Worm (Caenorhabditis elegans) whole organism, young adult: ENCODE data around the gene T05A8.6.

Source experiments
- F22D6.2 ChIP-seq: sonication (generic microtip); optimal IDR thresholded peaks from 2 replicates; lab custom pipeline; 2016; ENCODE audit warnings: mild to moderate bottlenecking, missing genetic modification characterization, missing compliant biosample characterization
- F55B11.4 ChIP-seq: sonication (generic microtip); optimal IDR thresholded peaks from 2 replicates; lab custom pipeline; 2016; ENCODE audit warnings: missing compliant biosample characterization, missing genetic modification characterization, borderline replicate concordance; ENCODE audit not compliant: insufficient read depth
- F57A8.1 ChIP-seq: fragments of 200-800 bp; sonication (Bioruptor generic); optimal IDR thresholded peaks from 2 replicates; lab custom pipeline; 2018; ENCODE audit warnings: mild to moderate bottlenecking, missing genetic modification characterization, moderate library complexity, missing compliant biosample characterization
- F57C9.4 ChIP-seq: sonication (generic microtip); optimal IDR thresholded peaks from 2 replicates; lab custom pipeline; 2017; ENCODE audit warnings: mild to moderate bottlenecking, missing genetic modification characterization, missing compliant biosample characterization
- K12H6.12 ChIP-seq: fragments of 200-800 bp; sonication (Bioruptor generic); optimal IDR thresholded peaks from 2 replicates; lab custom pipeline; 2018; ENCODE audit warnings: mild to moderate bottlenecking, missing genetic modification characterization, missing compliant biosample characterization
- T26A5.8 ChIP-seq: sonication (generic microtip); optimal IDR thresholded peaks from 2 replicates; lab custom pipeline; 2016; ENCODE audit warnings: missing genetic modification characterization, missing compliant biosample characterization
- Y53F4B.3 ChIP-seq: fragments of 200-800 bp; sonication (Bioruptor generic); IDR thresholded peaks from 2 replicates; pipeline ENCODE4 v1.3.6; 2022; ENCODE audit warnings: missing genetic modification reagents, missing genetic modification characterization, missing compliant biosample characterization
- Y79H2A.3 ChIP-seq: fragments of 200-800 bp; sonication (Bioruptor generic); conservative IDR thresholded peaks from 2 replicates; pipeline ENCODE4 v1.3.6; 2022; ENCODE audit warnings: missing genetic modification reagents, missing genetic modification characterization, missing compliant biosample characterization
- Y95B8A.8 ChIP-seq: fragments of 200-800 bp; sonication (Bioruptor generic); IDR thresholded peaks from 2 replicates; pipeline ENCODE4 v1.3.6; 2022; ENCODE audit warnings: missing genetic modification reagents, missing genetic modification characterization, missing compliant biosample characterization
- ZK185.1 ChIP-seq: sonication (generic microtip); optimal IDR thresholded peaks from 2 replicates; lab custom pipeline; 2016; ENCODE audit warnings: mild to moderate bottlenecking, missing genetic modification characterization, missing compliant biosample characterization; ENCODE audit not compliant: poor library complexity, severe bottlenecking
- akir-1 ChIP-seq: fragments of 200-800 bp; sonication (Bioruptor generic); optimal IDR thresholded peaks from 2 replicates; lab custom pipeline; 2018; ENCODE audit warnings: mild to moderate bottlenecking, missing genetic modification characterization, moderate library complexity, missing compliant biosample characterization
- aptf-2 ChIP-seq: fragments of 200-800 bp; sonication (Bioruptor generic); conservative IDR thresholded peaks from 2 replicates; pipeline ENCODE4 v1.3.6; 2022; ENCODE audit warnings: missing genetic modification reagents, missing genetic modification characterization, missing compliant biosample characterization
- attf-3 ChIP-seq: fragments of 200-800 bp; sonication (Bioruptor generic); conservative IDR thresholded peaks from 2 replicates; pipeline ENCODE4 v1.3.6; 2022; ENCODE audit warnings: missing genetic modification reagents, missing genetic modification characterization, missing compliant biosample characterization
- attf-5 ChIP-seq: fragments of 200-800 bp; sonication (Bioruptor generic); optimal IDR thresholded peaks from 2 replicates; lab custom pipeline; 2018; ENCODE audit warnings: mild to moderate bottlenecking, missing genetic modification characterization, missing compliant biosample characterization
- bed-2 ChIP-seq: fragments of 200-800 bp; sonication (Bioruptor generic); IDR thresholded peaks from 2 replicates; pipeline ENCODE4 v1.3.6; 2022; ENCODE audit warnings: missing genetic modification reagents, missing genetic modification characterization, missing compliant biosample characterization
- ceh-27 ChIP-seq: fragments of 200-800 bp; sonication (Bioruptor generic); optimal IDR thresholded peaks from 2 replicates; lab custom pipeline; 2018; ENCODE audit warnings: mild to moderate bottlenecking, missing genetic modification characterization, moderate library complexity, missing compliant biosample characterization
- dpff-1 ChIP-seq: sonication (generic microtip); optimal IDR thresholded peaks from 2 replicates; lab custom pipeline; 2017; ENCODE audit warnings: mild to moderate bottlenecking, missing genetic modification characterization, missing compliant biosample characterization
- egl-44 ChIP-seq: fragments of 200-800 bp; sonication (Bioruptor generic); IDR thresholded peaks from 2 replicates; pipeline ENCODE4 v1.3.6; 2022; ENCODE audit warnings: missing genetic modification reagents, missing genetic modification characterization, missing compliant biosample characterization
- egrh-3 ChIP-seq: fragments of 200-800 bp; sonication (Bioruptor generic); IDR thresholded peaks from 2 replicates; pipeline ENCODE4 v1.3.6; 2022; ENCODE audit warnings: missing genetic modification reagents, missing genetic modification characterization, missing compliant biosample characterization
- fkh-3 ChIP-seq: sonication (generic microtip); optimal IDR thresholded peaks from 2 replicates; lab custom pipeline; 2016; ENCODE audit warnings: mild to moderate bottlenecking, missing genetic modification characterization, missing compliant biosample characterization
- hmg-1.2 ChIP-seq: fragments of 200-800 bp; sonication (Bioruptor generic); IDR thresholded peaks from 2 replicates; pipeline ENCODE4 v1.3.6; 2022; ENCODE audit warnings: missing genetic modification reagents, missing genetic modification characterization, missing compliant biosample characterization
- lin-35 ChIP-seq, 3 experiments: fragments of 150-350 bp in 2 of 3; sonication (generic microtip) in 1 of 3; optimal IDR thresholded peaks; 2 replicates each; lab custom pipeline; 2014 to 2018; ENCODE audit warnings: missing biosample characterization in 3 of 3, missing genetic modification characterization in 3 of 3, missing genetic modification reagents in 3 of 3
- madf-3 ChIP-seq: fragments of 200-800 bp; sonication (Bioruptor generic); IDR thresholded peaks from 2 replicates; pipeline ENCODE4 v1.3.6; 2022; ENCODE audit warnings: missing genetic modification reagents, missing genetic modification characterization, missing compliant biosample characterization
- madf-6 ChIP-seq: fragments of 200-800 bp; sonication (Bioruptor generic); IDR thresholded peaks from 2 replicates; pipeline ENCODE4 v1.3.6; 2022; ENCODE audit warnings: missing genetic modification reagents, missing genetic modification characterization, missing compliant biosample characterization
- mcd-1 ChIP-seq: fragments of 200-800 bp; sonication (Bioruptor generic); IDR thresholded peaks from 2 replicates; pipeline ENCODE4 v1.3.6; 2022; ENCODE audit warnings: missing genetic modification reagents, missing genetic modification characterization, missing compliant biosample characterization
- repo-1 ChIP-seq: sonication (generic microtip); optimal IDR thresholded peaks from 2 replicates; lab custom pipeline; 2017; ENCODE audit warnings: mild to moderate bottlenecking, missing genetic modification characterization, missing compliant biosample characterization
- snpc-4 ChIP-seq, 5 experiments: fragments of 150-350 bp in 1 of 5; sonication (generic microtip) in 4 of 5; optimal IDR thresholded peaks; 2 replicates each; lab custom pipeline; 2014 to 2018; ENCODE audit warnings: missing genetic modification characterization in 5 of 5, missing biosample characterization in 3 of 5, antibody characterized with exemption in 2 of 5, mild to moderate bottlenecking in 2 of 5, missing compliant biosample characterization in 2 of 5, missing genotype in 2 of 5, moderate library complexity in 2 of 5, missing genetic modification reagents in 1 of 5
- sptf-2 ChIP-seq: fragments of 200-800 bp; sonication (Bioruptor generic); optimal IDR thresholded peaks from 2 replicates; lab custom pipeline; 2018; ENCODE audit warnings: mild to moderate bottlenecking, missing genetic modification characterization, missing compliant biosample characterization
- tbp1 ChIP-seq: fragments of 200-800 bp; sonication (Bioruptor generic); optimal IDR thresholded peaks from 2 replicates; lab custom pipeline; 2018; ENCODE audit warnings: mild to moderate bottlenecking, missing genetic modification characterization, missing compliant biosample characterization
- zfh-2 ChIP-seq: fragments of 200-800 bp; sonication (Bioruptor generic); conservative IDR thresholded peaks from 2 replicates; pipeline ENCODE4 v1.3.6; 2022; ENCODE audit warnings: missing genetic modification reagents, missing genetic modification characterization, missing compliant biosample characterization
- zim-3 ChIP-seq: sonication (generic microtip); optimal IDR thresholded peaks from 2 replicates; lab custom pipeline; 2017; ENCODE audit warnings: mild to moderate bottlenecking, missing genetic modification characterization, moderate library complexity, missing compliant biosample characterization
- ztf-18 ChIP-seq: sonication (generic microtip); optimal IDR thresholded peaks from 2 replicates; lab custom pipeline; 2016; ENCODE audit warnings: missing genotype, mild to moderate bottlenecking, missing genetic modification characterization, missing compliant biosample characterization
- ztf-26 ChIP-seq: sonication (generic microtip); optimal IDR thresholded peaks from 2 replicates; lab custom pipeline; 2017; ENCODE audit warnings: missing genetic modification characterization, missing compliant biosample characterization
- ztf-28 ChIP-seq: fragments of 200-800 bp; sonication (Bioruptor generic); IDR thresholded peaks from 2 replicates; pipeline ENCODE4 v1.3.6; 2022; ENCODE audit warnings: missing genetic modification reagents, missing genetic modification characterization, missing compliant biosample characterization
- ztf-3 ChIP-seq: fragments of 200-800 bp; sonication (Bioruptor generic); optimal IDR thresholded peaks from 2 replicates; lab custom pipeline; 2018; ENCODE audit warnings: mild to moderate bottlenecking, missing genetic modification characterization, missing compliant biosample characterization

T05A8.6 gene

ce11 chrII:2749595-2750048 is 10.1 kb upstream of the T05A8.6 start, which contains the start of gene F29A7.4 (continued):
- TF ChIP-seq tbp1 (GFP tag; lab: Kevin White, UChicago), result no peak
- no peak for TF ChIP-seq repo-1 (tag; lab: Kevin White, UChicago)
- TF ChIP-seq madf-6 (GFP tag; lab: Robert Waterston, UW), result no peak
- TF ChIP-seq akir-1 (GFP tag; lab: Kevin White, UChicago), result no peak
- TF ChIP-seq, all 124 proteins: peak for 0

ce11 chrII:2747956-2748621 is 8.6 kb upstream of the T05A8.6 start:
- TF ChIP-seq akir-1 (GFP tag; lab: Kevin White, UChicago) (no peak), fkh-3 (tag; lab: Kevin White, UChicago) (no peak), K12H6.12 (peak; percentile 23), tbp1 (GFP tag; lab: Kevin White, UChicago) (no peak), T26A5.8 (no peak), mcd-1 (GFP tag; lab: Robert Waterston, UW) (0 out of 2 replicates have a peak, but pooled peaks have one; percentile 37), hmg-1.2 (GFP tag; lab: Robert Waterston, UW) (peak; percentile 57; the same call in 1 of the 2 replicates), zfh-2 (GFP tag; lab: Robert Waterston, UW) (peak; percentile 46; the same call in 1 of the 2 replicates), F55B11.4 (tag; lab: Kevin White, UChicago) (no peak), madf-6 (GFP tag; lab: Robert Waterston, UW) (no peak), ztf-3 (GFP tag; lab: Kevin White, UChicago) (no peak), egl-44 (no peak), ztf-18 (tag; lab: Kevin White, UChicago) (no peak), snpc-4 (GFP tag; optimal IDR thresholded peaks at IDR 0.05; lab: Kevin White, UChicago) (peak; percentile 57), snpc-4 (tag; optimal IDR thresholded peaks at IDR 0.05; lab: Kevin White, UChicago) (peak in 3 of 4 experiments; percentile 40 to 66 (median 52)), aptf-2 (GFP tag; lab: Robert Waterston, UW) (no peak), zim-3 (tag; lab: Kevin White, UChicago) (no peak), F57A8.1 (GFP tag; lab: Kevin White, UChicago) (no peak), ztf-26 (tag; lab: Kevin White, UChicago) (no peak), F57C9.4 (no peak), dpff-1 (tag; lab: Kevin White, UChicago) (no peak), sptf-2 (GFP tag; lab: Kevin White, UChicago) (no peak), egrh-3 (no peak), ZK185.1 (tag; lab: Kevin White, UChicago) (no peak), attf-5 (GFP tag; lab: Kevin White, UChicago) (peak; percentile 2), attf-3 (GFP tag; lab: Robert Waterston, UW) (no peak), ceh-27 (GFP tag; lab: Kevin White, UChicago) (no peak), Y53F4B.3 (GFP tag; lab: Robert Waterston, UW) (no peak), Y95B8A.8 (GFP tag; lab: Robert Waterston, UW) (no peak), F22D6.2 (tag; lab: Kevin White, UChicago) (no peak)

- TF ChIP-seq ztf-28, result no peak
- no peak for TF ChIP-seq F55B11.4 (tag; lab: Kevin White, UChicago)
- no peak for TF ChIP-seq madf-3 (GFP tag; lab: Robert Waterston, UW)
- TF ChIP-seq tbp1 (GFP tag; lab: Kevin White, UChicago), result no peak
- TF ChIP-seq lin-35 (GFP tag; optimal IDR thresholded peaks at IDR 0.05; lab: Kevin White, UChicago), result no peak
- no peak for TF ChIP-seq Y79H2A.3 (GFP tag; lab: Robert Waterston, UW)
- no peak for TF ChIP-seq bed-2
- no peak for TF ChIP-seq attf-5 (GFP tag; lab: Kevin White, UChicago)
These were observed 2.7 kb upstream of the T05A8.6 start, which contains the start of gene T05A8.7 for ce11 chrII:2742251-2742650. Gene T05A8.7 (minus strand): TSS chrII:2742351.
